Worm (Caenorhabditis elegans): ENCODE results near the gene sru-15.

The sru-15 gene

ce11 chrIV:17405530-17405929, 9.5 kb downstream of the sru-15 start, which contains the start of gene pmp-4:
TSS of gene pmp-4 (minus strand) at chrIV:17405630.
- TF ChIP-seq nhr-80 (tag; optimal IDR thresholded peaks at IDR 0.05) (peak; percentile 54), ceh-79 (tag; optimal IDR thresholded peaks at IDR 0.05) (no peak)

DNA sequence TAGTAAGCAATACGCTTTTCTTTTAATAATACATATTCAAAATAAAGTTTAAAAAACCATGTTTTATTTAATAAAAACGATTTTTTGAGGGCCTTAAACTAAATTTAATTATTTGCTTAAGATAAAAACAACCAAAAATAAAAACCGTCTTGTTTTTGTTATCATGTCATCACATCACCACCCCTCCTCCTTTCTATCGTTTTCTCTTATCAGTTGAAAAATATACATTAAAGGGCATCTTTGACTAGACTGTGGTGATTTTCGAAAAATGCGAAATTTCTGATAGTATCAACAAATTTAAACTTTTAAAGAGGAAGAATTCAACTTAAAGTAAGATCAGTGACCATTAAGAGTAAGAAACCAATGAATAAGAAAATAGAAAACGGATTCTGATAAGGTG, 10.1 kb downstream of the sru-15 start:
- no peak for TF ChIP-seq madf-6 (GFP tag; IDR thresholded peaks at IDR 0.05)
- TF ChIP-seq hmg-20 (GFP tag; IDR thresholded peaks at IDR 0.05) = no peak
- TF ChIP-seq dpff-1 (tag; optimal IDR thresholded peaks at IDR 0.05) = no peak
- no peak for TF ChIP-seq unc-62 (GFP tag; optimal IDR thresholded peaks at IDR 0.05)
- no peak for TF ChIP-seq snpc-1.3 (tag; optimal IDR thresholded peaks at IDR 0.05; ENCODE audit: insufficient read depth)
- TF ChIP-seq F23B12.7 (tag; optimal IDR thresholded peaks at IDR 0.05; ENCODE audit: insufficient read depth) = no peak
- TF ChIP-seq atf-7 (tag; optimal IDR thresholded peaks at IDR 0.05) = no peak
- TF ChIP-seq bed-2 (GFP tag; IDR thresholded peaks at IDR 0.05) = no peak
- TF ChIP-seq egl-18 (GFP tag; IDR thresholded peaks at IDR 0.05) = no peak
- TF ChIP-seq ZK185.1 (tag; optimal IDR thresholded peaks at IDR 0.05; ENCODE audit: poor library complexity, severe bottlenecking) = no peak

- TF ChIP-seq ceh-27 (GFP tag; optimal IDR thresholded peaks at IDR 0.05) = no peak
- TF ChIP-seq snpc-3.4 (tag; optimal IDR thresholded peaks at IDR 0.05) = no peak
- TF ChIP-seq tlf-1 (GFP tag; optimal IDR thresholded peaks at IDR 0.05) = no peak
- TF ChIP-seq Y67H2A.10 (GFP tag; conservative IDR thresholded peaks at IDR 0.05) = no peak
- no peak for TF ChIP-seq hlh-26 (GFP tag; conservative IDR thresholded peaks at IDR 0.05)
- TF ChIP-seq tbx-9 (tag; optimal IDR thresholded peaks at IDR 0.05; ENCODE audit: borderline replicate concordance) = no peak
- no peak for TF ChIP-seq egl-44 (GFP tag; IDR thresholded peaks at IDR 0.05)
- no peak for TF ChIP-seq attf-3 (GFP tag; conservative IDR thresholded peaks at IDR 0.05)
- no peak for TF ChIP-seq xnd-1 (tag; optimal IDR thresholded peaks at IDR 0.05)
- TF ChIP-seq sptf-2 (GFP tag; optimal IDR thresholded peaks at IDR 0.05) = no peak
- TF ChIP-seq egl-18 (GFP tag; IDR thresholded peaks at IDR 0.05) = no peak
- no peak for TF ChIP-seq dpl-1 (GFP tag; optimal IDR thresholded peaks at IDR 0.05)
Observed at ce11 chrIV:17407025-17407424, 11.0 kb downstream of the sru-15 start, which contains the start of gene T02D1.7. TSS of gene T02D1.7 (minus strand) at chrIV:17407125.

- TF ChIP-seq ceh-100 (GFP tag; IDR thresholded peaks at IDR 0.05) (no peak), K11D2.4 (GFP tag; IDR thresholded peaks at IDR 0.05) (no peak), ztf-3 (GFP tag; optimal IDR thresholded peaks at IDR 0.05) (no peak), nhr-120 (GFP tag; IDR thresholded peaks at IDR 0.05) (no peak), F52B5.7 (tag; optimal IDR thresholded peaks at IDR 0.05) (no peak), snpc-4 (GFP tag; optimal IDR thresholded peaks at IDR 0.05) (no peak), snpc-4 (tag; optimal IDR thresholded peaks at IDR 0.05) (no peak), ZK185.1 (tag; optimal IDR thresholded peaks at IDR 0.05; ENCODE audit: poor library complexity, severe bottlenecking) (no peak), madf-6 (GFP tag; IDR thresholded peaks at IDR 0.05) (no peak), unc-130 (GFP tag; optimal IDR thresholded peaks at IDR 0.05) (no peak), aptf-3 (GFP tag; IDR thresholded peaks at IDR 0.05) (no peak), B0019.2 (GFP tag; conservative IDR thresholded peaks at IDR 0.05) (no peak)
Observed at ce11 chrIV:17407491-17407890, 11.5 kb downstream of the sru-15 start, which contains the start of gene T02D1.9. TSS of gene T02D1.9 (minus strand) at chrIV:17407591.

- TF ChIP-seq let-526 (GFP tag; IDR thresholded peaks at IDR 0.05) = no peak
Observed at ce11 chrIV:17413343-17413742, 17.3 kb downstream of the sru-15 start.

All from whole organism, young adult.